Fruit fly (Drosophila melanogaster): ENCODE data around the gene Taf6.

Gene Taf6

dm6 chr3L:19618072-19618958 is 19.4 kb downstream of the Taf6 start, which contains the start of gene asf1 (continued):
- no peak for TF ChIP-seq Lpt (GFP tag; optimal IDR thresholded peaks at IDR 0.05)

DNA sequence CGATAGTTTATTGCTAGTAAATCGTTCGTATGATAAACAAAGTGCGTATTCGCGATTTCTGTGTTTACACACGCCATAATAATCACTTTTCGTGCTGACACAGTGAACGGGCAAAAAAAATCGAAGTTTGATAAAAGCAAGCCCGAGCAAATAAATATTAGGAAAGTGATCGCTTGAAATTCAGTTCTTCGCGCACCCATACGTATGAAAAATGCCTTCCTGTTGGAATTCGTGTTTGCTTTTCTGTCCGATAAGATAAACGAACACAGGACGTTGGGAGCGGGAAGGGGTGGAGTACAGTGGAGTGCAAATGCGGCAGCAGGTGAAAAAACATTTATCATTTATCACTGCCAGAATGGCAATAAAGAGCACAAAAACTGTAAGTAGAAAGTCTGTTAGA is 31.8 kb downstream of the Taf6 start:
- TF ChIP-seq CG3919 (GFP tag; optimal IDR thresholded peaks at IDR 0.05) (no peak), CG1621 (tag; optimal IDR thresholded peaks at IDR 0.05) (no peak), Hr39 (GFP tag; optimal IDR thresholded peaks at IDR 0.05) (no peak), CG8119 (GFP tag; IDR thresholded peaks at IDR 0.05) (no peak), Eip93F (GFP tag; optimal IDR thresholded peaks at IDR 0.05) (peak; percentile 8), Eip78C (GFP tag) (no peak), CG6808 (GFP tag; optimal IDR thresholded peaks at IDR 0.05) (no peak), fkh (GFP tag; optimal IDR thresholded peaks at IDR 0.05) (peak; percentile 94), achi (GFP tag; optimal IDR thresholded peaks at IDR 0.05) (no peak), CG32006 (GFP tag; optimal IDR thresholded peaks at IDR 0.05) (no peak), CG6854 (GFP tag; optimal IDR thresholded peaks at IDR 0.05) (peak; percentile 12), CG8632 (GFP tag; optimal IDR thresholded peaks at IDR 0.05) (no peak), esn (GFP tag; optimal IDR thresholded peaks at IDR 0.05) (peak; percentile 17), salr (GFP tag; optimal IDR thresholded peaks at IDR 0.05) (no peak), CG11294 (GFP tag; IDR thresholded peaks at IDR 0.05) (no peak), vri (GFP tag; optimal IDR thresholded peaks at IDR 0.05) (peak; percentile 81), CG6163 (GFP tag; IDR thresholded peaks at IDR 0.05) (no peak), Sox102F (GFP tag; optimal IDR thresholded peaks at IDR 0.05) (no peak), lz (GFP tag; optimal IDR thresholded peaks at IDR 0.05) (no peak), CG31627 (GFP tag; optimal IDR thresholded peaks at IDR 0.05) (peak; percentile 13)

- TF ChIP-seq Hr39 (GFP tag; optimal IDR thresholded peaks at IDR 0.05) = no peak
- no peak for TF ChIP-seq vri (GFP tag; optimal IDR thresholded peaks at IDR 0.05)
- TF ChIP-seq CG32006 (GFP tag; optimal IDR thresholded peaks at IDR 0.05) = no peak
- TF ChIP-seq Eip78C (GFP tag) = no peak
- TF ChIP-seq Lpt (GFP tag; optimal IDR thresholded peaks at IDR 0.05) = no peak
- TF ChIP-seq Ets96B (tag; optimal IDR thresholded peaks at IDR 0.05) = no peak
- TF ChIP-seq CG10631 (GFP tag; optimal IDR thresholded peaks at IDR 0.05) = no peak
- no peak for TF ChIP-seq CG10669 (GFP tag; optimal IDR thresholded peaks at IDR 0.05)
- no peak for TF ChIP-seq fd59A (GFP tag; optimal IDR thresholded peaks at IDR 0.05)
- no peak for TF ChIP-seq CG34406 (GFP tag; optimal IDR thresholded peaks at IDR 0.05)
- TF ChIP-seq Sox102F (GFP tag; optimal IDR thresholded peaks at IDR 0.05) = no peak
- no peak for TF ChIP-seq achi (GFP tag; optimal IDR thresholded peaks at IDR 0.05)
Measured at dm6 chr3L:19631867-19632266, 33.0 kb downstream of the Taf6 start.

DNA sequence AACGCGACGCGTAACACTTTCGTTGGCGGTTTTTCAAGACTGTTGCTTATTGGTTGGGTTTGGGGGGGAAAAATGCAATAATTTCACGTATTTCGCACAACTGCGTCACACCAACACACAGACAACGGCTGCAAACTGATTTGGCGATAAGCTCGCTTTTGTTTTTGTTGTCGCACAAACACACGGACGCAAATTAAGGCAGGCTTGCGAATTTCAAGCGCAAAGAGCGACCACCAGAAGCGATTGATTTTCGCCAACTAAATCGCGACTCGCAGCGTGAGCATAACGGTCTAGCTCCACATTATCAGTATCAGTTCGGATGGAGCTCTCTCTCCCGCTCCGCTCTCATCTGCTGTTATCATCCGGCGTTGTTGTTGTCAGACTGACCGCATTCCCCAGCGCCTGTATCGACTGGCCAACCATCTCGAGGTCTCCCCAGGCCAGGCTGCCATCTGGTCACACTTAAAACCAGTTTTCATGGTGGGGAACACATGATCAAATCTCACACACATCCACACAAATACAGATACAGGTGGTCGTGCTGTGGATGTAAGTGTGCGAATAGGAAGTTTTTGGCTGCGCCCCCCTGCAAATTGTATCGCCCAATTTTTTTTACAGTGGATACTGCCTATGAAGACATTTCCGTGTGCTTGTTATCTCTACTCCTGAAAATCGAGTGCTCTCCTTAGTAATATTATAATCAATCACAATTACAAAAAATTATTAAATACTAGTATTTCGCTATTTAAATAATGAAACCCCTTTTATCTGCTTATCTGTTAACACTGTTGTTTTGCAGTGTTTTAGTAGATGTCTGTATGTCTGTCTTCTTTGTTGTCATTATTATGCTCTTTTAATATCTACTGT is 34.1 kb downstream of the Taf6 start:
- TF ChIP-seq Smox (GFP tag; optimal IDR thresholded peaks at IDR 0.05) = peak; percentile 71
- peak; percentile 40 for TF ChIP-seq CG7368 (GFP tag; optimal IDR thresholded peaks at IDR 0.05)
- TF ChIP-seq Met (GFP tag; optimal IDR thresholded peaks at IDR 0.05) = peak; percentile 72
- peak; percentile 31 for TF ChIP-seq CG3032 (tag; optimal IDR thresholded peaks at IDR 0.05)
- peak; percentile 70 for TF ChIP-seq OdsH (GFP tag; optimal IDR thresholded peaks at IDR 0.05)
- TF ChIP-seq Eip75B (GFP tag; optimal IDR thresholded peaks at IDR 0.05) = peak; percentile 23
- TF ChIP-seq pdm3 (GFP tag; optimal IDR thresholded peaks at IDR 0.05) = peak; percentile 71
- TF ChIP-seq Sox15 (GFP tag; optimal IDR thresholded peaks at IDR 0.05) = peak; percentile 39
- TF ChIP-seq fd59A (GFP tag; optimal IDR thresholded peaks at IDR 0.05) = no peak
- peak; percentile 52; the same call in 1 of the 2 replicates for TF ChIP-seq Gug (GFP tag; IDR thresholded peaks at IDR 0.05)
- TF ChIP-seq net (GFP tag; optimal IDR thresholded peaks at IDR 0.05) = peak; percentile 41
- TF ChIP-seq CG11902 (GFP tag; optimal IDR thresholded peaks at IDR 0.05) = peak; percentile 27
- TF ChIP-seq CG16779 (tag; optimal IDR thresholded peaks at IDR 0.05) = no peak
- no peak for TF ChIP-seq fd85E (GFP tag; optimal IDR thresholded peaks at IDR 0.05)
- TF ChIP-seq CG3919 (GFP tag; optimal IDR thresholded peaks at IDR 0.05) = peak; percentile 57
- TF ChIP-seq topi (GFP tag; optimal IDR thresholded peaks at IDR 0.05) = peak; percentile 70
- no peak for TF ChIP-seq CG6808 (GFP tag; optimal IDR thresholded peaks at IDR 0.05)
- TF ChIP-seq Sox14 (GFP tag; optimal IDR thresholded peaks at IDR 0.05) = peak; percentile 53
- peak; percentile 15 for TF ChIP-seq Blimp-1 (GFP tag; optimal IDR thresholded peaks at IDR 0.05)
- TF ChIP-seq CG31627 (GFP tag; optimal IDR thresholded peaks at IDR 0.05) = peak; percentile 69
- peak; percentile 52 for TF ChIP-seq Sox102F (GFP tag; optimal IDR thresholded peaks at IDR 0.05)
- TF ChIP-seq CG6163 (GFP tag; IDR thresholded peaks at IDR 0.05) = peak; percentile 67; the same call in 2 of the 3 replicates
